Fruit fly (Drosophila melanogaster) whole organism, adult: Measurements from ENCODE around the gene Rbcn-3A.

ENCODE experiments used
- CG11617 ChIP-seq: fragments of 200-800 bp; sonication (Bioruptor generic); optimal IDR thresholded peaks from 2 replicates; lab custom pipeline; 2017; ENCODE audit warnings: mild to moderate bottlenecking, missing biosample characterization, missing genetic modification reagents, missing genetic modification characterization
- CG5204 ChIP-seq: fragments of 200-800 bp; sonication (Bioruptor generic); optimal IDR thresholded peaks from 2 replicates; lab custom pipeline; 2016; ENCODE audit warnings: missing biosample characterization, missing genetic modification characterization
- CG7101 ChIP-seq: fragments of 200-800 bp; sonication (Bioruptor generic); optimal IDR thresholded peaks from 2 replicates; lab custom pipeline; 2018; ENCODE audit warnings: missing biosample characterization, mild to moderate bottlenecking, missing genetic modification characterization, moderate library complexity
- kay ChIP-seq: fragments of 200-800 bp; sonication (Bioruptor generic); peaks from one replicate; lab custom pipeline; 2016; ENCODE audit warnings: missing biosample characterization, missing genetic modification characterization, borderline replicate concordance
- ovo ChIP-seq: fragments of 200-800 bp; sonication (Bioruptor generic); optimal IDR thresholded peaks from 2 replicates; lab custom pipeline; 2016; ENCODE audit warnings: missing biosample characterization, missing genetic modification characterization
- tj ChIP-seq: fragments of 200-800 bp; sonication (Bioruptor generic); optimal IDR thresholded peaks from 3 replicates; lab custom pipeline; 2017; ENCODE audit warnings: missing biosample characterization, mild to moderate bottlenecking, missing genetic modification characterization, moderate library complexity

DNA sequence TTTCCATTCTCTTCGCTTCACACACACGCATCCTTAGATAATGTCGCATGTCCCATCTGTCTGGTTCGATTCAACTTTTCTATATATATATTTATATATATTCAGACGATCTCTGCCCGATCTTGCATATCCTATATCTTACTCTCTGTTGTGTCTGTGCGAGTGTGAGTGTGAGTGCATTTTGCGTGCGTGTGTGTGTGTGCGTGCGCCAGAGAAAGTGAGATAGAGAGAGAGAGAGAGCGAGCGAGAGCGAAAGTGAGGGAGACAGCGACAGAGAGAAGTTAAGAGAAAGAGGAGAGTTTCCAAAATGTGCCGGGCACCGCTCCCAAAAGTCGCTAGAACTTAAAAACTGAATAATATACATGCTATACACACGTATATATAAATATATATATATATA lies 23.5 kb downstream of the Rbcn-3A start:
- TF ChIP-seq ovo = no peak
- no peak for TF ChIP-seq kay (GFP tag; lab: Kevin White, UChicago)
- no peak for TF ChIP-seq CG5204 (GFP tag; lab: Kevin White, UChicago)
- no peak for TF ChIP-seq tj (GFP tag; lab: Kevin White, UChicago)
- TF ChIP-seq CG7101 (tag; lab: Kevin White, UChicago) = no peak
- no peak for TF ChIP-seq CG11617 (GFP tag; lab: Kevin White, UChicago)
